Fruit fly (Drosophila melanogaster): ENCODE data around the gene mRpL1.
A peak's percentile ranks its signal among the peaks of the same experiment; 100 is the strongest.

The mRpL1 gene

dm6 chr3R:8256040-8256439 lies 45.2 kb upstream of the mRpL1 start (continued):
- TF ChIP-seq CG11398 (GFP tag; optimal IDR thresholded peaks at IDR 0.05) (no peak), tin (GFP tag; optimal IDR thresholded peaks at IDR 0.05) (peak; percentile 1), Pdp1 (GFP tag; optimal IDR thresholded peaks at IDR 0.05) (peak in 1 of 2 experiments; percentile 21), CG1792 (GFP tag; optimal IDR thresholded peaks at IDR 0.05) (no peak), CG13287 (GFP tag; IDR thresholded peaks at IDR 0.05; ENCODE audit: partially characterized antibody) (no peak), dmrt99B (tag; optimal IDR thresholded peaks at IDR 0.05) (peak; percentile 44), slp2 (GFP tag; optimal IDR thresholded peaks at IDR 0.05) (no peak), CG3847 (GFP tag; IDR thresholded peaks at IDR 0.05) (no peak), CG2678 (tag; optimal IDR thresholded peaks at IDR 0.05) (peak; percentile 61), twi (tag; optimal IDR thresholded peaks at IDR 0.05) (no peak), dan (GFP tag; IDR thresholded peaks at IDR 0.05) (no peak), CG7987 (GFP tag; optimal IDR thresholded peaks at IDR 0.05) (no peak), CG4820 (GFP tag; optimal IDR thresholded peaks at IDR 0.05) (no peak), unpg (GFP tag; optimal IDR thresholded peaks at IDR 0.05) (peak; percentile 53), bsh (GFP tag; optimal IDR thresholded peaks at IDR 0.05) (peak in 1 of 2 experiments; percentile 9), CG4328 (GFP tag; optimal IDR thresholded peaks at IDR 0.05) (no peak), kah (GFP tag; optimal IDR thresholded peaks at IDR 0.05) (no peak), Scr (GFP tag; IDR thresholded peaks at IDR 0.05; ENCODE audit: partially characterized antibody) (no peak), Taf1 (GFP tag; IDR thresholded peaks at IDR 0.05) (no peak), CG7963 (GFP tag; IDR thresholded peaks at IDR 0.05; ENCODE audit: partially characterized antibody) (no peak), CG16815 (GFP tag; optimal IDR thresholded peaks at IDR 0.05) (no peak), CG1024 (GFP tag; IDR thresholded peaks at IDR 0.05) (no peak), CG10147 (GFP tag; optimal IDR thresholded peaks at IDR 0.05) (peak; percentile 26), Hand (GFP tag; optimal IDR thresholded peaks at IDR 0.05) (no peak), CG18476 (GFP tag; optimal IDR thresholded peaks at IDR 0.05) (no peak), dati (GFP tag; IDR thresholded peaks at IDR 0.05) (no peak), CG12769 (tag; optimal IDR thresholded peaks at IDR 0.05) (peak; percentile 40), sens (GFP tag) (peak; percentile 39), CG8765 (GFP tag; IDR thresholded peaks at IDR 0.05) (no peak), CG4404 (GFP tag; IDR thresholded peaks at IDR 0.05) (0 out of 2 replicates have a peak, but pooled peaks have one; percentile 17), CG3065 (GFP tag; optimal IDR thresholded peaks at IDR 0.05) (no peak), dmrt11E (tag; optimal IDR thresholded peaks at IDR 0.05) (no peak), HHEX (GFP tag; optimal IDR thresholded peaks at IDR 0.05) (peak; percentile 36), CG13624 (GFP tag; optimal IDR thresholded peaks at IDR 0.05) (peak; percentile 27), CG9817 (tag; optimal IDR thresholded peaks at IDR 0.05) (peak; percentile 26), caup (GFP tag; optimal IDR thresholded peaks at IDR 0.05; ENCODE audit: severe bottlenecking) (peak; percentile 31), org-1 (GFP tag; optimal IDR thresholded peaks at IDR 0.05) (peak; percentile 11), Dip2 (GFP tag; IDR thresholded peaks at IDR 0.05) (no peak), nmo (GFP tag; optimal IDR thresholded peaks at IDR 0.05) (peak; percentile 40), CG7839 (tag; optimal IDR thresholded peaks at IDR 0.05) (peak; percentile 59), CG17359 (tag; optimal IDR thresholded peaks at IDR 0.05) (peak; percentile 19), Hmr (GFP tag; optimal IDR thresholded peaks at IDR 0.05) (peak; percentile 58), ERR (GFP tag; optimal IDR thresholded peaks at IDR 0.05) (no peak), crol (GFP tag; IDR thresholded peaks at IDR 0.05) (no peak), CG10654 (GFP tag; optimal IDR thresholded peaks at IDR 0.05) (no peak), Blimp-1 (GFP tag; optimal IDR thresholded peaks at IDR 0.05) (no peak), Gsc (GFP tag; IDR thresholded peaks at IDR 0.05) (no peak)
